Worm (Caenorhabditis elegans) whole organism, midembryonic: ENCODE measurements around the gene sre-13.

Source experiments
- T22C8.4 ChIP-seq: fragments of 200-800 bp; sonication (Bioruptor generic); IDR thresholded peaks from 2 replicates; pipeline ENCODE4 v1.3.6; 2022; ENCODE audit warnings: missing genetic modification characterization, missing compliant biosample characterization
- cog-1 ChIP-seq: sonication (generic microtip); optimal IDR thresholded peaks from 2 replicates; lab custom pipeline; 2016; ENCODE audit warnings: missing genetic modification characterization, missing compliant biosample characterization
- tab-1 ChIP-seq: fragments of 200-800 bp; sonication (Bioruptor generic); IDR thresholded peaks from 2 replicates; pipeline ENCODE4 v1.3.6; 2022; ENCODE audit warnings: missing genetic modification characterization, missing compliant biosample characterization
- ztf-23 ChIP-seq: fragments of 200-800 bp; sonication (Bioruptor generic); IDR thresholded peaks from 2 replicates; pipeline ENCODE4 v1.3.6; 2022; ENCODE audit warnings: missing genetic modification reagents, missing genetic modification characterization, missing compliant biosample characterization

ce11 chrII:14616402-14616801, 20.2 kb downstream of the sre-13 start:
- TF ChIP-seq ztf-23 (GFP tag; lab: Robert Waterston, UW) (no peak), tab-1 (GFP tag; lab: Robert Waterston, UW) (no peak), cog-1 (tag; lab: Kevin White, UChicago) (no peak), T22C8.4 (GFP tag; lab: Robert Waterston, UW) (no peak)
